Fruit fly (Drosophila melanogaster) whole organism, embryonic: ENCODE data around the gene CG33306.

ENCODE experiments used
- Bgb ChIP-seq: fragments of 200-800 bp; sonication (Bioruptor generic); IDR thresholded peaks from 2 replicates; pipeline ENCODE4 v1.3.6; 2022; ENCODE audit warnings: missing biosample characterization, missing genetic modification characterization; ENCODE audit not compliant: partially characterized antibody
- BtbVII ChIP-seq: fragments of 200-800 bp; sonication (Bioruptor generic); optimal IDR thresholded peaks from 3 replicates; lab custom pipeline; 2017; ENCODE audit warnings: missing biosample characterization, mild to moderate bottlenecking, missing genetic modification characterization
- CG10267 ChIP-seq: fragments of 200-800 bp; sonication (Bioruptor generic); optimal IDR thresholded peaks from 2 replicates; lab custom pipeline; 2018; ENCODE audit warnings: missing biosample characterization, mild to moderate bottlenecking, missing genetic modification characterization, moderate library complexity
- CG13775 ChIP-seq: fragments of 200-800 bp; sonication (Bioruptor generic); optimal IDR thresholded peaks from 3 replicates; lab custom pipeline; 2017; ENCODE audit warnings: missing biosample characterization, mild to moderate bottlenecking, missing genetic modification characterization
- CG15011 ChIP-seq: fragments of 200-800 bp; sonication (Bioruptor generic); optimal IDR thresholded peaks from 3 replicates; lab custom pipeline; 2018; ENCODE audit warnings: missing biosample characterization, mild to moderate bottlenecking, missing genetic modification characterization
- CG15696 ChIP-seq: fragments of 200-800 bp; sonication (Bioruptor generic); optimal IDR thresholded peaks from 2 replicates; lab custom pipeline; 2019; ENCODE audit warnings: missing biosample characterization, mild to moderate bottlenecking, missing genetic modification characterization, moderate library complexity
- CG16813 ChIP-seq: fragments of 200-800 bp; sonication (Bioruptor generic); IDR thresholded peaks from 3 replicates; pipeline ENCODE4 v1.3.6; 2022; ENCODE audit warnings: missing biosample characterization, missing genetic modification characterization; ENCODE audit not compliant: partially characterized antibody
- CG17359 ChIP-seq: fragments of 200-800 bp; sonication (Bioruptor generic); optimal IDR thresholded peaks from 3 replicates; lab custom pipeline; 2018; ENCODE audit warnings: missing biosample characterization, mild to moderate bottlenecking, missing genetic modification characterization, moderate library complexity
- CG17568 ChIP-seq: fragments of 200-800 bp; sonication (Bioruptor generic); optimal IDR thresholded peaks from 2 replicates; lab custom pipeline; 2018; ENCODE audit warnings: missing biosample characterization, mild to moderate bottlenecking, missing genetic modification characterization, moderate library complexity
- CG18619 ChIP-seq: fragments of 200-800 bp; sonication (Bioruptor generic); optimal IDR thresholded peaks from 3 replicates; lab custom pipeline; 2017; ENCODE audit warnings: missing biosample characterization, mild to moderate bottlenecking, missing genetic modification characterization
- CG34224 ChIP-seq: fragments of 200-800 bp; sonication (Bioruptor generic); IDR thresholded peaks from 3 replicates; pipeline ENCODE4 v1.3.6; 2022; ENCODE audit warnings: missing biosample characterization, missing genetic modification characterization; ENCODE audit not compliant: partially characterized antibody
- CG43689 ChIP-seq: fragments of 200-800 bp; sonication (Bioruptor generic); IDR thresholded peaks from 2 replicates; pipeline ENCODE4 v1.3.6; 2022; ENCODE audit warnings: missing biosample characterization, missing genetic modification characterization
- CG4617 ChIP-seq: fragments of 200-800 bp; sonication (Bioruptor generic); optimal IDR thresholded peaks from 3 replicates; lab custom pipeline; 2016; ENCODE audit warnings: missing biosample characterization, missing genetic modification characterization, borderline replicate concordance
- CG6791 ChIP-seq: fragments of 200-800 bp; sonication (Bioruptor generic); IDR thresholded peaks from 3 replicates; pipeline ENCODE4 v1.3.6; 2022; ENCODE audit warnings: missing biosample characterization, missing genetic modification characterization; ENCODE audit not compliant: partially characterized antibody
- CG6813 ChIP-seq: fragments of 200-800 bp; sonication (Bioruptor generic); optimal IDR thresholded peaks from 2 replicates; lab custom pipeline; 2017; ENCODE audit warnings: missing biosample characterization, missing genetic modification characterization, mild to moderate bottlenecking, moderate library complexity, missing genetic modification reagents
- CG7556 ChIP-seq: fragments of 200-800 bp; sonication (Bioruptor generic); optimal IDR thresholded peaks from 2 replicates; lab custom pipeline; 2017; ENCODE audit warnings: missing biosample characterization, mild to moderate bottlenecking, missing genetic modification characterization
- CG7786 ChIP-seq: fragments of 200-800 bp; sonication (Bioruptor generic); optimal IDR thresholded peaks from 2 replicates; lab custom pipeline; 2016; ENCODE audit warnings: missing biosample characterization, missing genetic modification characterization
- CG7963 ChIP-seq: fragments of 200-800 bp; sonication (Bioruptor generic); IDR thresholded peaks from 3 replicates; pipeline ENCODE4 v1.3.6; 2022; ENCODE audit warnings: missing biosample characterization, missing genetic modification characterization; ENCODE audit not compliant: partially characterized antibody
- CG7987 ChIP-seq: fragments of 200-800 bp; sonication (Bioruptor generic); optimal IDR thresholded peaks from 2 replicates; lab custom pipeline; 2018; ENCODE audit warnings: missing biosample characterization, mild to moderate bottlenecking, missing genetic modification characterization, moderate library complexity
- CG8924 ChIP-seq: fragments of 200-800 bp; optimal IDR thresholded peaks from 3 replicates; lab custom pipeline; 2019; ENCODE audit warnings: missing biosample characterization, mild to moderate bottlenecking, missing genetic modification characterization, moderate library complexity
- CG9797 ChIP-seq: fragments of 200-800 bp; sonication (Bioruptor generic); optimal IDR thresholded peaks from 3 replicates; lab custom pipeline; 2018; ENCODE audit warnings: missing biosample characterization, mild to moderate bottlenecking, missing genetic modification characterization
- Dfd ChIP-seq, 2 experiments: fragments of >200 bp; optimal IDR thresholded peaks; 2 replicates each; lab custom pipeline; 2017; ENCODE audit warnings: missing biosample characterization in 2 of 2, missing genetic modification characterization in 2 of 2
- Dref ChIP-seq: fragments of 200-800 bp; sonication (Bioruptor generic); IDR thresholded peaks from 2 replicates; pipeline ENCODE4 v1.3.6; 2022; ENCODE audit warnings: missing biosample characterization, missing genetic modification characterization
- E2f2 ChIP-seq: fragments of 200-800 bp; sonication (Bioruptor generic); IDR thresholded peaks from 2 replicates; pipeline ENCODE4 v1.3.6; 2022; ENCODE audit warnings: missing biosample characterization, missing genetic modification characterization
- Fer1 ChIP-seq: fragments of 200-800 bp; sonication (Bioruptor generic); optimal IDR thresholded peaks from 2 replicates; lab custom pipeline; 2017; ENCODE audit warnings: missing biosample characterization, mild to moderate bottlenecking, missing genetic modification characterization
- HLH54F ChIP-seq: fragments of 200-800 bp; sonication (Bioruptor generic); optimal IDR thresholded peaks from 3 replicates; lab custom pipeline; 2016; ENCODE audit warnings: missing biosample characterization, missing genetic modification characterization
- HLHmδ ChIP-seq: fragments of 200-800 bp; sonication (Bioruptor generic); optimal IDR thresholded peaks from 2 replicates; lab custom pipeline; 2018; ENCODE audit warnings: missing biosample characterization, mild to moderate bottlenecking, missing genetic modification characterization, moderate library complexity
- Hand ChIP-seq: fragments of 200-800 bp; sonication (Bioruptor generic); optimal IDR thresholded peaks from 2 replicates; lab custom pipeline; 2017; ENCODE audit warnings: mild to moderate bottlenecking, missing biosample characterization, missing genetic modification reagents, missing genetic modification characterization
- Jarid2 ChIP-seq: fragments of 200-800 bp; sonication (Bioruptor generic); optimal IDR thresholded peaks from 3 replicates; lab custom pipeline; 2017; ENCODE audit warnings: mild to moderate bottlenecking, missing biosample characterization, missing genetic modification reagents, missing genetic modification characterization
- Lhr ChIP-seq: fragments of 200-800 bp; sonication (Bioruptor generic); optimal IDR thresholded peaks from 3 replicates; lab custom pipeline; 2017; ENCODE audit warnings: mild to moderate bottlenecking, missing biosample characterization, missing genetic modification reagents, missing genetic modification characterization
- MESR4 ChIP-seq: fragments of 200-800 bp; sonication (Bioruptor generic); optimal IDR thresholded peaks from 2 replicates; lab custom pipeline; 2018; ENCODE audit warnings: missing biosample characterization, mild to moderate bottlenecking, missing genetic modification characterization, moderate library complexity
- NK7.1 ChIP-seq: fragments of 200-800 bp; sonication (Bioruptor generic); optimal IDR thresholded peaks from 3 replicates; lab custom pipeline; 2016; ENCODE audit warnings: missing biosample characterization, missing genetic modification characterization
- Pdp1 ChIP-seq, 2 experiments: fragments of 200-800 bp; sonication (Bioruptor generic); optimal IDR thresholded peaks; 3 replicates each; lab custom pipeline; 2016; ENCODE audit warnings: missing biosample characterization in 2 of 2, missing genetic modification characterization in 2 of 2, mild to moderate bottlenecking in 1 of 2, moderate library complexity in 1 of 2
- Sin3A ChIP-seq: fragments of >200 bp; optimal IDR thresholded peaks from 2 replicates; lab custom pipeline; 2018
- Spps ChIP-seq: fragments of 200-800 bp; sonication (Bioruptor generic); optimal IDR thresholded peaks from 2 replicates; lab custom pipeline; 2018; ENCODE audit warnings: missing biosample characterization, mild to moderate bottlenecking, missing genetic modification characterization
- Tbp ChIP-seq: fragments of >200 bp; optimal IDR thresholded peaks from 2 replicates; lab custom pipeline; 2018; ENCODE audit warnings: missing biosample characterization, missing genetic modification characterization
- Usf ChIP-seq: fragments of 200-800 bp; sonication (Bioruptor generic); optimal IDR thresholded peaks from 2 replicates; lab custom pipeline; 2017; ENCODE audit warnings: missing genotype, missing biosample characterization, missing genetic modification characterization
- ap ChIP-seq: fragments of 200-800 bp; sonication (Bioruptor generic); IDR thresholded peaks from 2 replicates; pipeline ENCODE4 v1.3.6; 2022; ENCODE audit warnings: missing biosample characterization, missing genetic modification characterization
- cg ChIP-seq: fragments of 200-800 bp; sonication (Bioruptor generic); optimal IDR thresholded peaks from 3 replicates; lab custom pipeline; 2019; ENCODE audit warnings: missing biosample characterization, mild to moderate bottlenecking, missing genetic modification characterization, moderate library complexity
- crp ChIP-seq, 2 experiments: fragments of 200-800 bp; sonication (Bioruptor generic); optimal IDR thresholded peaks; 2 replicates in 1 of 2; 3 replicates in 1 of 2; lab custom pipeline; 2017; ENCODE audit warnings: missing biosample characterization in 2 of 2, missing genetic modification characterization in 2 of 2, mild to moderate bottlenecking in 1 of 2, moderate library complexity in 1 of 2
- fu2 ChIP-seq: fragments of 200-800 bp; sonication (Bioruptor generic); optimal IDR thresholded peaks from 2 replicates; lab custom pipeline; 2016; ENCODE audit warnings: missing biosample characterization, missing genetic modification characterization
- inv ChIP-seq: fragments of 200-800 bp; sonication (Bioruptor generic); IDR thresholded peaks from 2 replicates; pipeline ENCODE4 v1.3.6; 2022; ENCODE audit warnings: missing biosample characterization, missing genetic modification characterization; ENCODE audit not compliant: partially characterized antibody
- nerfin-2 ChIP-seq: fragments of 200-800 bp; sonication (Bioruptor generic); IDR thresholded peaks from 2 replicates; pipeline ENCODE4 v1.3.6; 2022; ENCODE audit warnings: missing biosample characterization, missing genetic modification characterization; ENCODE audit not compliant: partially characterized antibody
- peb ChIP-seq: fragments of 200-800 bp; sonication (Bioruptor generic); IDR thresholded peaks from 2 replicates; pipeline ENCODE4 v1.3.6; 2022; ENCODE audit warnings: missing biosample characterization, missing genetic modification characterization
- pzg ChIP-seq: fragments of 200-800 bp; sonication (Bioruptor generic); optimal IDR thresholded peaks from 3 replicates; lab custom pipeline; 2018; ENCODE audit warnings: missing biosample characterization, mild to moderate bottlenecking, missing genetic modification characterization, moderate library complexity
- schlank ChIP-seq: fragments of 200-800 bp; sonication (Bioruptor generic); optimal IDR thresholded peaks from 2 replicates; lab custom pipeline; 2018; ENCODE audit warnings: missing biosample characterization, mild to moderate bottlenecking, missing genetic modification characterization
- vfl ChIP-seq: fragments of 200-800 bp; sonication (Bioruptor generic); optimal IDR thresholded peaks from 2 replicates; lab custom pipeline; 2016; ENCODE audit warnings: missing biosample characterization, missing genetic modification characterization
- vnd ChIP-seq: fragments of 200-800 bp; sonication (Bioruptor generic); IDR thresholded peaks from 3 replicates; pipeline ENCODE4 v1.3.6; 2022; ENCODE audit warnings: missing biosample characterization, missing genetic modification characterization; ENCODE audit not compliant: partially characterized antibody
- wek ChIP-seq: fragments of 200-800 bp; sonication (Bioruptor generic); optimal IDR thresholded peaks from 3 replicates; lab custom pipeline; 2018; ENCODE audit warnings: missing biosample characterization, mild to moderate bottlenecking, missing genetic modification characterization, moderate library complexity

Gene CG33306

DNA sequence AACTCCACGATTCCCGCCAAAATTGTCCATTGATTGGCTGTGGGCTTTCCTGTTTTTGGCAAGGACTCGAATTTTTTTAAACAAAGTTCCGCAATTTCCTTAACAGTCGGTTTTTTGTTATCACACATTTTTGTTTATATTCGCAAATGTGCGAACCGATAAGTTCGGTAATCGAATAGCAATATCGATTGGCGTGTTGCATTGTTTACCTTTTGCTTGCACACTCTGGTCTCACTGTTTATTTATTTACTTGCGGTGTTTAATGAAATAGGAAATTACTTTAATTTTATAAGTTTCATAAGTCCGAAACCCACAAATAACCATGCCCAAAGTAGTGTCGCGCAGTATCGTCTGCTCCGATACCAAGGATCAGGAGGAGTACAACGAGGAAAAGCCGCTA lies 32.2 kb downstream of the CG33306 start, which contains the start of the genes Adat1 and CG16865 (continued):
- TF ChIP-seq CG15011 (GFP tag; lab: Kevin White, UChicago) (no peak), CG7786 (GFP tag; lab: Kevin White, UChicago) (no peak), peb (GFP tag; lab: Robert Waterston, UW) (no peak), CG10267 (tag; lab: Kevin White, UChicago) (peak; percentile 23), fu2 (no peak), vfl (GFP tag; lab: Kevin White, UChicago) (no peak), vnd (0 out of 3 replicates have a peak, but pooled peaks have one; percentile 10), inv (GFP tag; lab: Robert Waterston, UW) (peak; percentile 12; the same call in 1 of the 2 replicates), CG9797 (peak; percentile 76), Jarid2 (GFP tag; lab: Kevin White, UChicago) (no peak), CG17359 (tag; lab: Kevin White, UChicago) (no peak), Bgb (GFP tag; lab: Robert Waterston, UW) (peak; percentile 58), Fer1 (peak; percentile 21), CG18619 (GFP tag; lab: Kevin White, UChicago) (no peak), Tbp (GFP tag; lab: Kevin White, UChicago) (no peak), CG43689 (no peak), nerfin-2 (GFP tag; lab: Robert Waterston, UW) (peak; percentile 25; the same call in 1 of the 2 replicates), Sin3A (lab: Kevin White, UChicago) (peak; percentile 35), CG16813 (GFP tag; lab: Robert Waterston, UW) (peak; percentile 54; the same call in 2 of the 3 replicates), crp (GFP tag; optimal IDR thresholded peaks at IDR 0.05; lab: Kevin White, UChicago) (no peak), Lhr (peak; percentile 14), CG7963 (peak; percentile 56; the same call in 1 of the 3 replicates), Usf (GFP tag; lab: Kevin White, UChicago) (no peak), pzg (peak; percentile 67), CG34224 (GFP tag; lab: Robert Waterston, UW) (peak; percentile 57), ap (GFP tag; lab: Robert Waterston, UW) (no peak), wek (GFP tag; lab: Kevin White, UChicago) (no peak), Dref (peak; percentile 80), E2f2 (GFP tag; lab: Robert Waterston, UW) (peak; percentile 41), schlank (tag; lab: Kevin White, UChicago) (no peak), HLHmδ (GFP tag; lab: Kevin White, UChicago) (no peak), NK7.1 (GFP tag; lab: Kevin White, UChicago) (no peak), HLH54F (GFP tag; lab: Kevin White, UChicago) (no peak), CG7556 (GFP tag; lab: Kevin White, UChicago) (no peak), CG8924 (no peak), BtbVII (GFP tag; lab: Kevin White, UChicago) (no peak), CG13775 (GFP tag; lab: Kevin White, UChicago) (no peak), Spps (tag; lab: Kevin White, UChicago) (no peak), CG6813 (GFP tag; lab: Kevin White, UChicago) (no peak), Pdp1 (GFP tag; optimal IDR thresholded peaks at IDR 0.05; lab: Kevin White, UChicago) (peak in 1 of 2 experiments; percentile 74), MESR4 (GFP tag; lab: Kevin White, UChicago) (peak; percentile 46), CG17568 (GFP tag; lab: Kevin White, UChicago) (no peak), CG4617 (peak; percentile 74), CG6791 (peak; percentile 48; the same call in 2 of the 3 replicates), Hand (GFP tag; lab: Kevin White, UChicago) (no peak), CG15696 (peak; percentile 21), Dfd (GFP tag; optimal IDR thresholded peaks at IDR 0.05; lab: Kevin White, UChicago) (no peak), cg (GFP tag; lab: Kevin White, UChicago) (no peak), CG7987 (GFP tag; lab: Kevin White, UChicago) (peak; percentile 6)
